Fruit fly (Drosophila melanogaster) whole organism, embryonic: ENCODE results near the gene CG42759.

Source experiments
- Antp ChIP-seq: fragments of 200-800 bp; sonication (Bioruptor generic); optimal IDR thresholded peaks from 3 replicates; lab custom pipeline; 2016; ENCODE audit warnings: missing biosample characterization, missing genetic modification characterization
- Awh ChIP-seq: fragments of 200-800 bp; sonication (Bioruptor generic); IDR thresholded peaks from 2 replicates; pipeline ENCODE4, ENCODE4 v1.3.6; 2022; ENCODE audit warnings: missing biosample characterization, missing genetic modification characterization
- BEAF-32 ChIP-seq: fragments of 200-800 bp; sonication (Bioruptor generic); optimal IDR thresholded peaks from 3 replicates; lab custom pipeline; 2017; ENCODE audit warnings: missing biosample characterization, missing genetic modification characterization, mild to moderate bottlenecking, moderate library complexity, missing genetic modification reagents
- CG10959 ChIP-seq: fragments of 200-800 bp; sonication (Bioruptor generic); IDR thresholded peaks from 2 replicates; pipeline ENCODE4 v1.3.6; 2022; ENCODE audit warnings: missing biosample characterization, missing genetic modification characterization
- CG11696 ChIP-seq: fragments of 200-800 bp; sonication (Bioruptor generic); IDR thresholded peaks from 2 replicates; pipeline ENCODE4 v1.3.6; 2022; ENCODE audit warnings: missing biosample characterization, missing genetic modification characterization
- CG12299 ChIP-seq: fragments of 200-800 bp; sonication (Bioruptor generic); optimal IDR thresholded peaks from 2 replicates; lab custom pipeline; 2018; ENCODE audit warnings: missing biosample characterization, mild to moderate bottlenecking, missing genetic modification characterization
- CG12769 ChIP-seq: fragments of 200-800 bp; sonication (Bioruptor generic); optimal IDR thresholded peaks from 2 replicates; lab custom pipeline; 2019; ENCODE audit warnings: missing biosample characterization, mild to moderate bottlenecking, missing genetic modification characterization, moderate library complexity
- CG13775 ChIP-seq: fragments of 200-800 bp; sonication (Bioruptor generic); optimal IDR thresholded peaks from 3 replicates; lab custom pipeline; 2017; ENCODE audit warnings: missing biosample characterization, mild to moderate bottlenecking, missing genetic modification characterization
- CG14050 ChIP-seq: fragments of 200-800 bp; sonication (Bioruptor generic); IDR thresholded peaks from 3 replicates; pipeline ENCODE4 v1.3.6; 2022; ENCODE audit warnings: missing biosample characterization, missing genetic modification characterization
- CG14860 ChIP-seq: fragments of 200-800 bp; sonication (Bioruptor generic); IDR thresholded peaks from 3 replicates; pipeline ENCODE4 v1.3.6; 2022; ENCODE audit warnings: missing biosample characterization, missing genetic modification characterization; ENCODE audit not compliant: partially characterized antibody
- CG16813 ChIP-seq: fragments of 200-800 bp; sonication (Bioruptor generic); IDR thresholded peaks from 3 replicates; pipeline ENCODE4 v1.3.6; 2022; ENCODE audit warnings: missing biosample characterization, missing genetic modification characterization; ENCODE audit not compliant: partially characterized antibody
- CG17385 ChIP-seq: fragments of 200-800 bp; sonication (Bioruptor generic); optimal IDR thresholded peaks from 3 replicates; lab custom pipeline; 2018; ENCODE audit warnings: missing biosample characterization, mild to moderate bottlenecking, missing genetic modification characterization
- CG2199 ChIP-seq: fragments of 200-800 bp; sonication (Bioruptor generic); IDR thresholded peaks from 3 replicates; pipeline ENCODE4 v1.3.6; 2022; ENCODE audit warnings: missing biosample characterization, missing genetic modification characterization
- CG2202 ChIP-seq: fragments of 200-800 bp; sonication (Bioruptor generic); optimal IDR thresholded peaks from 2 replicates; lab custom pipeline; 2018; ENCODE audit warnings: missing biosample characterization, mild to moderate bottlenecking, missing genetic modification characterization
- CG2678 ChIP-seq: fragments of 200-800 bp; sonication (Bioruptor generic); optimal IDR thresholded peaks from 3 replicates; lab custom pipeline; 2019; ENCODE audit warnings: missing biosample characterization, mild to moderate bottlenecking, missing genetic modification characterization, moderate library complexity
- CG2712 ChIP-seq: fragments of 200-800 bp; optimal IDR thresholded peaks from 3 replicates; lab custom pipeline; 2019; ENCODE audit warnings: missing biosample characterization, mild to moderate bottlenecking, missing genetic modification characterization, moderate library complexity
- CG32532 ChIP-seq: fragments of 200-800 bp; sonication (Bioruptor generic); IDR thresholded peaks from 2 replicates; pipeline ENCODE4 v1.3.6; 2022; ENCODE audit warnings: missing biosample characterization, missing genetic modification characterization
- CG4328 ChIP-seq: fragments of 200-800 bp; sonication (Bioruptor generic); optimal IDR thresholded peaks from 3 replicates; lab custom pipeline; 2017; ENCODE audit warnings: missing biosample characterization, missing genetic modification reagents, missing genetic modification characterization
- CG8281 ChIP-seq: fragments of 200-800 bp; sonication (Bioruptor generic); optimal IDR thresholded peaks from 2 replicates; lab custom pipeline; 2018; ENCODE audit warnings: missing biosample characterization, mild to moderate bottlenecking, missing genetic modification characterization, moderate library complexity
- CG9727 ChIP-seq: fragments of 200-800 bp; sonication (Bioruptor generic); optimal IDR thresholded peaks from 3 replicates; lab custom pipeline; 2017; ENCODE audit warnings: missing biosample characterization, mild to moderate bottlenecking, missing genetic modification characterization
- Camta ChIP-seq: fragments of 200-800 bp; sonication (Bioruptor generic); optimal IDR thresholded peaks from 2 replicates; lab custom pipeline; 2016; ENCODE audit warnings: missing biosample characterization, missing genetic modification characterization
- E2f1 ChIP-seq: fragments of 200-800 bp; sonication (Bioruptor generic); IDR thresholded peaks from 2 replicates; pipeline ENCODE4 v1.3.6; 2022; ENCODE audit warnings: missing biosample characterization, missing genetic modification characterization
- HLH3B ChIP-seq: fragments of 200-800 bp; sonication (Bioruptor generic); IDR thresholded peaks from 2 replicates; pipeline ENCODE4 v1.3.6; 2022; ENCODE audit warnings: missing biosample characterization, missing genetic modification characterization
- HLH4C ChIP-seq: fragments of 200-800 bp; sonication (Bioruptor generic); IDR thresholded peaks from 3 replicates; pipeline ENCODE4 v1.3.6; 2022; ENCODE audit warnings: missing biosample characterization, missing genetic modification characterization; ENCODE audit not compliant: partially characterized antibody
- Jarid2 ChIP-seq: fragments of 200-800 bp; sonication (Bioruptor generic); optimal IDR thresholded peaks from 3 replicates; lab custom pipeline; 2017; ENCODE audit warnings: mild to moderate bottlenecking, missing biosample characterization, missing genetic modification reagents, missing genetic modification characterization
- Lhr ChIP-seq: fragments of 200-800 bp; sonication (Bioruptor generic); optimal IDR thresholded peaks from 3 replicates; lab custom pipeline; 2017; ENCODE audit warnings: mild to moderate bottlenecking, missing biosample characterization, missing genetic modification reagents, missing genetic modification characterization
- NK7.1 ChIP-seq: fragments of 200-800 bp; sonication (Bioruptor generic); optimal IDR thresholded peaks from 3 replicates; lab custom pipeline; 2016; ENCODE audit warnings: missing biosample characterization, missing genetic modification characterization
- Oli ChIP-seq: fragments of 200-800 bp; sonication (Bioruptor generic); optimal IDR thresholded peaks from 2 replicates; lab custom pipeline; 2018; ENCODE audit warnings: missing biosample characterization, mild to moderate bottlenecking, missing genetic modification characterization, moderate library complexity
- Scr ChIP-seq: fragments of 200-800 bp; sonication (Bioruptor generic); IDR thresholded peaks from 2 replicates; pipeline ENCODE4 v1.3.6; 2022; ENCODE audit warnings: missing biosample characterization, missing genetic modification characterization; ENCODE audit not compliant: partially characterized antibody
- abd-A ChIP-seq: fragments of 200-800 bp; sonication (Bioruptor generic); optimal IDR thresholded peaks from 3 replicates; lab custom pipeline; 2019; ENCODE audit warnings: missing biosample characterization, mild to moderate bottlenecking, missing genetic modification characterization, moderate library complexity
- aop ChIP-seq: fragments of 200-800 bp; sonication (Bioruptor generic); IDR thresholded peaks from 2 replicates; pipeline ENCODE4 v1.3.6; 2022; ENCODE audit warnings: missing biosample characterization, missing genetic modification characterization
- cato ChIP-seq: fragments of 200-800 bp; sonication (Bioruptor generic); optimal IDR thresholded peaks from 2 replicates; lab custom pipeline; 2016; ENCODE audit warnings: missing biosample characterization, missing genetic modification characterization, borderline replicate concordance
- dan ChIP-seq: fragments of 200-800 bp; sonication (Bioruptor generic); IDR thresholded peaks from 2 replicates; pipeline ENCODE4 v1.3.6; 2022; ENCODE audit warnings: missing biosample characterization, missing genetic modification characterization
- ewg ChIP-seq: fragments of 200-800 bp; sonication (Bioruptor generic); optimal IDR thresholded peaks from 3 replicates; lab custom pipeline; 2017; ENCODE audit warnings: mild to moderate bottlenecking, missing biosample characterization, missing genetic modification reagents, missing genetic modification characterization
- fu2 ChIP-seq: fragments of 200-800 bp; sonication (Bioruptor generic); optimal IDR thresholded peaks from 2 replicates; lab custom pipeline; 2016; ENCODE audit warnings: missing biosample characterization, missing genetic modification characterization
- gcm ChIP-seq: fragments of 200-800 bp; sonication (Bioruptor generic); optimal IDR thresholded peaks from 2 replicates; lab custom pipeline; 2019; ENCODE audit warnings: missing biosample characterization, mild to moderate bottlenecking, missing genetic modification characterization, moderate library complexity
- kni ChIP-seq: fragments of 200-800 bp; sonication (Bioruptor generic); optimal IDR thresholded peaks from 3 replicates; lab custom pipeline; 2017; ENCODE audit warnings: mild to moderate bottlenecking, missing biosample characterization, missing genetic modification reagents, missing genetic modification characterization
- lilli ChIP-seq: fragments of 200-800 bp; sonication (Bioruptor generic); optimal IDR thresholded peaks from 3 replicates; lab custom pipeline; 2016; ENCODE audit warnings: missing biosample characterization, missing genetic modification characterization
- lola ChIP-seq, 3 experiments: fragments of >200 bp in 2 of 3; fragments of 200-800 bp in 1 of 3; sonication (Bioruptor generic) in 1 of 3; optimal IDR thresholded peaks; 2 replicates each; lab custom pipeline; 2017 to 2019; ENCODE audit warnings: missing biosample characterization in 3 of 3, missing genetic modification characterization in 3 of 3, mild to moderate bottlenecking in 1 of 3, moderate library complexity in 1 of 3
- lov ChIP-seq, 2 experiments: fragments of 200-800 bp in 1 of 2; fragments of >200 bp in 1 of 2; sonication (Bioruptor generic) in 1 of 2; IDR thresholded peaks in 1 of 2; optimal IDR thresholded peaks in 1 of 2; 2 replicates in 1 of 2; 3 replicates in 1 of 2; pipeline versions ENCODE4 v1.3.6 to Lab custom; 2017 to 2022; ENCODE audit warnings: missing biosample characterization in 1 of 2, missing genetic modification characterization in 1 of 2
- nerfin-2 ChIP-seq: fragments of 200-800 bp; sonication (Bioruptor generic); IDR thresholded peaks from 2 replicates; pipeline ENCODE4 v1.3.6; 2022; ENCODE audit warnings: missing biosample characterization, missing genetic modification characterization; ENCODE audit not compliant: partially characterized antibody
- p53 ChIP-seq: fragments of 200-800 bp; sonication (Bioruptor generic); optimal IDR thresholded peaks from 2 replicates; lab custom pipeline; 2016; ENCODE audit warnings: missing biosample characterization, missing genetic modification characterization
- ro ChIP-seq: fragments of 200-800 bp; sonication (Bioruptor generic); IDR thresholded peaks from 2 replicates; pipeline ENCODE4 v1.3.6; 2022; ENCODE audit warnings: missing biosample characterization, missing genetic modification characterization
- schlank ChIP-seq: fragments of 200-800 bp; sonication (Bioruptor generic); optimal IDR thresholded peaks from 2 replicates; lab custom pipeline; 2018; ENCODE audit warnings: missing biosample characterization, mild to moderate bottlenecking, missing genetic modification characterization
- sens ChIP-seq: fragments of 200-800 bp; sonication (Bioruptor generic); peaks from one replicate; lab custom pipeline; 2016; ENCODE audit warnings: missing biosample characterization, missing genetic modification characterization
- sens-2 ChIP-seq: fragments of 200-800 bp; sonication (Bioruptor generic); IDR thresholded peaks from 2 replicates; pipeline ENCODE4 v1.3.6; 2022; ENCODE audit warnings: missing biosample characterization, missing genetic modification characterization
- slp2 ChIP-seq: fragments of 200-800 bp; sonication (Bioruptor generic); optimal IDR thresholded peaks from 2 replicates; lab custom pipeline; 2016; ENCODE audit warnings: missing biosample characterization, missing genetic modification characterization

Gene CG42759

DNA sequence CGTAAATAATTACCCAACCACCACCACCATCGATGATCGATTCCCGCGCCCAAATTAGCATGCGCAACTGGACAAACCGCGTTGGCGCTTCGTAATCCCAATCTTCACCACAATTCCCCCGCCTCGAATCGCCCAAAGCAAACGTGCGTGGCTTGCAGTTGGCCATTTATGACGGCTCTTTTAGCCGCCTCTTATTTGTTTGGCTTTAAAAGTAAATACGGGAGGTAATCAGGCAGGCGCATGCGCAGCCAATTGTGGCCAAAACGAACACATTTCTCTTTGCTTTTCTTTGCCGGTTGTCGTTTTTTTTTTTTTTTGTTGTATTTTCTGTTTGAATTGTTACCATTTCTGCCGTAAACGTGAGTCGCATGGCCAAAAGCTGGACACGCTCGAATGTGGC is 7.7 kb downstream of the CG42759 start (continued):
- peak; percentile 49; the same call in 1 of the 3 replicates for TF ChIP-seq CG14050 (GFP tag; lab: Robert Waterston, UW)
- TF ChIP-seq HLH3B (GFP tag; lab: Robert Waterston, UW), result peak; percentile 18; the same call in 1 of the 2 replicates
- no peak for TF ChIP-seq E2f1
- no peak for TF ChIP-seq aop (GFP tag; lab: Robert Waterston, UW)
- no peak for TF ChIP-seq fu2 (GFP tag; lab: Kevin White, UChicago)
- peak; percentile 4 for TF ChIP-seq ewg (GFP tag; lab: Kevin White, UChicago)
- TF ChIP-seq cato (GFP tag; lab: Kevin White, UChicago), result no peak
- no peak for TF ChIP-seq NK7.1 (GFP tag; lab: Kevin White, UChicago)
- TF ChIP-seq dan, result no peak
- TF ChIP-seq lov (optimal IDR thresholded peaks at IDR 0.05; lab: Kevin White, UChicago), result no peak
- TF ChIP-seq lov (GFP tag; IDR thresholded peaks at IDR 0.05; lab: Robert Waterston, UW), result no peak
- peak; percentile 24; the same call in 1 of the 2 replicates for TF ChIP-seq sens-2
- TF ChIP-seq Lhr, result no peak
- no peak for TF ChIP-seq CG12769
- TF ChIP-seq gcm (GFP tag; lab: Kevin White, UChicago), result no peak
- no peak for TF ChIP-seq Camta (GFP tag; lab: Kevin White, UChicago)
- TF ChIP-seq CG9727 (GFP tag; lab: Kevin White, UChicago), result no peak
- no peak for TF ChIP-seq ro (GFP tag; lab: Robert Waterston, UW)
- TF ChIP-seq CG32532 (GFP tag; lab: Robert Waterston, UW), result no peak
- TF ChIP-seq abd-A (tag; lab: Kevin White, UChicago), result no peak
- peak; percentile 31 for TF ChIP-seq CG2678 (tag; lab: Kevin White, UChicago)
- TF ChIP-seq Awh (GFP tag; lab: Robert Waterston, UW), result peak; percentile 60; the same call in 1 of the 2 replicates
- TF ChIP-seq BEAF-32 (GFP tag; lab: Kevin White, UChicago), result no peak
- TF ChIP-seq Jarid2, result no peak
- no peak for TF ChIP-seq CG2202 (tag; lab: Kevin White, UChicago)
- peak; percentile 95 for TF ChIP-seq kni (GFP tag; lab: Kevin White, UChicago)
- no peak for TF ChIP-seq p53
- TF ChIP-seq lola (GFP tag; optimal IDR thresholded peaks at IDR 0.05; lab: Kevin White, UChicago), result no peak
- no peak for TF ChIP-seq CG17385 (GFP tag; lab: Kevin White, UChicago)
- no peak for TF ChIP-seq slp2
- TF ChIP-seq CG12299 (tag; lab: Kevin White, UChicago), result no peak
- TF ChIP-seq CG11696, result no peak
- TF ChIP-seq CG10959 (GFP tag; lab: Robert Waterston, UW), result no peak
- no peak for TF ChIP-seq CG13775 (GFP tag; lab: Kevin White, UChicago)
- no peak for TF ChIP-seq CG2712 (tag; lab: Kevin White, UChicago)
- no peak for TF ChIP-seq lilli (GFP tag; lab: Kevin White, UChicago)
- no peak for TF ChIP-seq CG4328 (GFP tag; lab: Kevin White, UChicago)
- TF ChIP-seq CG2199 (GFP tag; lab: Robert Waterston, UW), result no peak

DNA sequence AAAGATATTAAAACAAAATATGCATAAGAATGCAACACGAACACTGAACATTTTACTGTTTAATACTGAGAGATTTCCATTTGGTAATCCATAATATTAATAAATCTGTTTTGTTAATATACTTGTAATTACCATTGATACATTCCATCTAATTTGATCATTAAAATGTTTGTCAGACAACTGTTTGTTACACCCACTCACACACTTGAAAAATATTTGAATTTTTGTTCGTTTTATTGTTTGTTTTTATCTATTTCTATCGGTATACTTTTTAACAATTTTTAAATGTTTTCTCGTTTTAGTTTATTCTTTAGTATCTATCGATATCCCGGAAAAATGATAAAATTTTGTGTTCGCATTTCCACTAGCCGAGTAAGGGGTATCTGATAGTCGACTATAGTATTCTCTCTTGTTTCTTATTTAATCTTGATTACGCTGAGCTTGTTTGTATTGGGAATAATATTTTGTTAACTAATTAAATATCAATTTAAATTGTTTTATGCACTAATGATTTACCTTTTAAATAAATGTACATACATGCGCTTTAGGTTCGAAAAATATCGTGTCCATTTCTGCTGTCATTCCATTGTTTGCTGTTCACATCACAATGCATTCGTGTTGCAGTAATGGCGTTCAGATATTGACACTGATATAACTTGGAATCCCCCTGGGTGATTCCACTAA is 9.1 kb downstream of the CG42759 start, which contains the start of gene CG34303:
Gene CG34303 (minus strand): TSS at position 51 of the 684 bp plus-strand sequence.
- peak; percentile 69 for TF ChIP-seq HLH4C (GFP tag; lab: Robert Waterston, UW)
- peak; percentile 29 for TF ChIP-seq Scr (GFP tag; lab: Robert Waterston, UW)
- no peak for TF ChIP-seq schlank (tag; lab: Kevin White, UChicago)
- TF ChIP-seq CG14860 (GFP tag; lab: Robert Waterston, UW), result peak; percentile 67
- TF ChIP-seq CG8281 (tag; lab: Kevin White, UChicago), result no peak
- no peak for TF ChIP-seq Antp (GFP tag; lab: Kevin White, UChicago)
- peak; percentile 51 for TF ChIP-seq sens (GFP tag; lab: Kevin White, UChicago)
- peak; percentile 40 for TF ChIP-seq nerfin-2 (GFP tag; lab: Robert Waterston, UW)
- no peak for TF ChIP-seq Oli (tag; lab: Kevin White, UChicago)
- TF ChIP-seq CG16813 (GFP tag; lab: Robert Waterston, UW), result peak; percentile 56; the same call in 2 of the 3 replicates
